Worm (Caenorhabditis elegans): Measurements from ENCODE around the gene gly-9.

- TF ChIP-seq unc-39 (tag; optimal IDR thresholded peaks at IDR 0.05): no peak
- TF ChIP-seq lin-32 (GFP tag; optimal IDR thresholded peaks at IDR 0.05): no peak
- no peak for TF ChIP-seq ztf-11 (tag; optimal IDR thresholded peaks at IDR 0.05)
- no peak for TF ChIP-seq unc-62 (GFP tag; optimal IDR thresholded peaks at IDR 0.05)
- no peak for TF ChIP-seq lin-13 (tag; optimal IDR thresholded peaks at IDR 0.05)
- TF ChIP-seq pha-4 (tag; optimal IDR thresholded peaks at IDR 0.05): peak; percentile 44
- peak; percentile 62 for TF ChIP-seq lsy-2 (tag; optimal IDR thresholded peaks at IDR 0.05)
- TF ChIP-seq sptf-1 (tag; optimal IDR thresholded peaks at IDR 0.05): peak; percentile 69
- TF ChIP-seq nhr-12 (tag; optimal IDR thresholded peaks at IDR 0.05): no peak
- peak; percentile 77 for TF ChIP-seq ceh-83 (GFP tag; optimal IDR thresholded peaks at IDR 0.05)
- TF ChIP-seq tbx-8 (GFP tag; optimal IDR thresholded peaks at IDR 0.05): no peak
- no peak for TF ChIP-seq zip-8 (tag; optimal IDR thresholded peaks at IDR 0.05)
- TF ChIP-seq blmp-1 (tag; optimal IDR thresholded peaks at IDR 0.05): no peak
- no peak for TF ChIP-seq ham-2 (GFP tag; optimal IDR thresholded peaks at IDR 0.05)
Observed at ce11 chrIII:11236788-11237187, 53.6 kb downstream of the gly-9 start, which contains the start of the genes Y47D3A.14 and aakb-2.
